Fruit fly (Drosophila melanogaster) whole organism, prepupa: ENCODE results near the gene BCAS2.
"Not testable (repeated sequence)": the region's sequence is repeated elsewhere in the genome, so short reads cannot be mapped to it uniquely, and the experiment has no call there.

Source experiments
- Blimp-1 ChIP-seq: fragments of 200-800 bp; sonication (Bioruptor generic); optimal IDR thresholded peaks from 3 replicates; lab custom pipeline; 2017; ENCODE audit warnings: missing biosample characterization, missing genetic modification characterization, mild to moderate bottlenecking, moderate library complexity, missing genetic modification reagents
- CG10631 ChIP-seq: fragments of 200-800 bp; sonication (Bioruptor generic); optimal IDR thresholded peaks from 2 replicates; lab custom pipeline; 2016; ENCODE audit warnings: missing biosample characterization, missing genetic modification characterization
- CG11294 ChIP-seq: fragments of 200-800 bp; sonication (Bioruptor generic); IDR thresholded peaks from 2 replicates; pipeline ENCODE4 v1.3.6; 2022; ENCODE audit warnings: missing biosample characterization, missing genetic modification characterization
- CG11762 ChIP-seq: fragments of 200-800 bp; sonication (Bioruptor generic); optimal IDR thresholded peaks from 3 replicates; lab custom pipeline; 2016; ENCODE audit warnings: missing biosample characterization, missing genetic modification characterization; ENCODE audit not compliant: insufficient read depth
- CG11902 ChIP-seq: fragments of 200-800 bp; sonication (Bioruptor generic); optimal IDR thresholded peaks from 3 replicates; lab custom pipeline; 2016; ENCODE audit warnings: missing biosample characterization, missing genetic modification characterization
- CG15336 ChIP-seq: fragments of 200-800 bp; sonication (Bioruptor generic); IDR thresholded peaks from 2 replicates; pipeline ENCODE4 v1.3.6; 2022; ENCODE audit warnings: missing biosample characterization, missing genetic modification characterization
- CG1621 ChIP-seq: fragments of 200-800 bp; sonication (Bioruptor generic); optimal IDR thresholded peaks from 3 replicates; lab custom pipeline; 2018; ENCODE audit warnings: missing biosample characterization, mild to moderate bottlenecking, missing genetic modification characterization
- CG16779 ChIP-seq: fragments of 200-800 bp; sonication (Bioruptor generic); optimal IDR thresholded peaks from 3 replicates; lab custom pipeline; 2017; ENCODE audit warnings: missing biosample characterization, mild to moderate bottlenecking, missing genetic modification characterization
- CG31627 ChIP-seq: fragments of 200-800 bp; sonication (Bioruptor generic); optimal IDR thresholded peaks from 3 replicates; lab custom pipeline; 2016; ENCODE audit warnings: missing biosample characterization, missing genetic modification characterization
- CG3919 ChIP-seq: fragments of 200-800 bp; sonication (Bioruptor generic); optimal IDR thresholded peaks from 3 replicates; lab custom pipeline; 2016; ENCODE audit warnings: missing biosample characterization, missing genetic modification characterization
- CG6163 ChIP-seq: fragments of 200-800 bp; sonication (Bioruptor generic); IDR thresholded peaks from 3 replicates; pipeline ENCODE4 v1.3.6; 2022; ENCODE audit warnings: missing biosample characterization, missing genetic modification characterization
- CG6276 ChIP-seq: fragments of 200-800 bp; sonication (Bioruptor generic); optimal IDR thresholded peaks from 2 replicates; lab custom pipeline; 2017; ENCODE audit warnings: missing biosample characterization, mild to moderate bottlenecking, missing genetic modification characterization
- CG6854 ChIP-seq: fragments of 200-800 bp; sonication (Bioruptor generic); optimal IDR thresholded peaks from 2 replicates; lab custom pipeline; 2017; ENCODE audit warnings: missing biosample characterization, mild to moderate bottlenecking, missing genetic modification characterization
- CG7368 ChIP-seq: fragments of 200-800 bp; sonication (Bioruptor generic); optimal IDR thresholded peaks from 3 replicates; lab custom pipeline; 2016; ENCODE audit warnings: missing biosample characterization, missing genetic modification characterization
- CG8319 ChIP-seq: fragments of 200-800 bp; sonication (Bioruptor generic); optimal IDR thresholded peaks from 3 replicates; lab custom pipeline; 2016; ENCODE audit warnings: missing biosample characterization, missing genetic modification characterization
- CG9139 ChIP-seq: fragments of 200-800 bp; sonication (Bioruptor generic); optimal IDR thresholded peaks from 3 replicates; lab custom pipeline; 2017; ENCODE audit warnings: missing biosample characterization, mild to moderate bottlenecking, missing genetic modification characterization
- Eip75B ChIP-seq: fragments of 200-800 bp; sonication (Bioruptor generic); optimal IDR thresholded peaks from 3 replicates; lab custom pipeline; 2016; ENCODE audit warnings: missing biosample characterization, missing genetic modification characterization
- Eip78C ChIP-seq: fragments of 200-800 bp; sonication (Bioruptor generic); peaks from one replicate; lab custom pipeline; 2016; ENCODE audit warnings: missing biosample characterization, missing genetic modification characterization
- Ets96B ChIP-seq: fragments of 200-800 bp; optimal IDR thresholded peaks from 2 replicates; lab custom pipeline; 2019; ENCODE audit warnings: missing biosample characterization, mild to moderate bottlenecking, missing genetic modification characterization, moderate library complexity
- Gug ChIP-seq: fragments of 200-800 bp; sonication (Bioruptor generic); IDR thresholded peaks from 2 replicates; pipeline ENCODE4 v1.3.6; 2022; ENCODE audit warnings: missing biosample characterization, missing genetic modification characterization
- Hr38 ChIP-seq: sonication (Bioruptor generic); optimal IDR thresholded peaks from 2 replicates; lab custom pipeline; 2016; ENCODE audit warnings: missing biosample characterization, missing genetic modification characterization
- Hr39 ChIP-seq: fragments of 200-800 bp; sonication (Bioruptor generic); optimal IDR thresholded peaks from 2 replicates; lab custom pipeline; 2016; ENCODE audit warnings: missing biosample characterization, missing genetic modification characterization
- Hr4 ChIP-seq: fragments of 200-800 bp; sonication (Bioruptor generic); optimal IDR thresholded peaks from 3 replicates; lab custom pipeline; 2016; ENCODE audit warnings: missing biosample characterization, missing genetic modification characterization
- Met ChIP-seq: fragments of 200-800 bp; sonication (Bioruptor generic); optimal IDR thresholded peaks from 3 replicates; lab custom pipeline; 2016; ENCODE audit warnings: missing biosample characterization, missing genetic modification characterization
- OdsH ChIP-seq: fragments of 200-800 bp; sonication (Bioruptor generic); optimal IDR thresholded peaks from 3 replicates; lab custom pipeline; 2016; ENCODE audit warnings: missing biosample characterization, missing genetic modification characterization
- Smox ChIP-seq: fragments of 200-800 bp; sonication (Bioruptor generic); optimal IDR thresholded peaks from 3 replicates; lab custom pipeline; 2016; ENCODE audit warnings: missing biosample characterization, missing genetic modification characterization
- Sox102F ChIP-seq: fragments of 200-800 bp; sonication (Bioruptor generic); optimal IDR thresholded peaks from 2 replicates; lab custom pipeline; 2016; ENCODE audit warnings: missing biosample characterization, mild to moderate bottlenecking, missing genetic modification characterization
- Sox15 ChIP-seq: fragments of 200-800 bp; sonication (Bioruptor generic); optimal IDR thresholded peaks from 3 replicates; lab custom pipeline; 2016; ENCODE audit warnings: missing biosample characterization, missing genetic modification characterization
- achi ChIP-seq: fragments of 200-800 bp; sonication (Bioruptor generic); optimal IDR thresholded peaks from 3 replicates; lab custom pipeline; 2016; ENCODE audit warnings: missing biosample characterization, missing genetic modification characterization
- cyc ChIP-seq: fragments of 200-800 bp; sonication (Bioruptor generic); optimal IDR thresholded peaks from 3 replicates; lab custom pipeline; 2016; ENCODE audit warnings: missing biosample characterization, missing genetic modification characterization
- dac ChIP-seq: fragments of 200-800 bp; sonication (Bioruptor generic); optimal IDR thresholded peaks from 2 replicates; lab custom pipeline; 2017; ENCODE audit warnings: missing biosample characterization, mild to moderate bottlenecking, missing genetic modification characterization
- eg ChIP-seq: fragments of 200-800 bp; sonication (Bioruptor generic); IDR thresholded peaks from 3 replicates; pipeline ENCODE4 v1.3.6; 2022; ENCODE audit warnings: missing biosample characterization, missing genetic modification characterization
- fd85E ChIP-seq: fragments of 200-800 bp; sonication (Bioruptor generic); optimal IDR thresholded peaks from 3 replicates; lab custom pipeline; 2016; ENCODE audit warnings: missing biosample characterization, missing genetic modification characterization
- fkh ChIP-seq: fragments of 200-800 bp; sonication (Bioruptor generic); optimal IDR thresholded peaks from 3 replicates; lab custom pipeline; 2017; ENCODE audit warnings: missing biosample characterization, mild to moderate bottlenecking, missing genetic modification characterization, moderate library complexity
- net ChIP-seq: fragments of 200-800 bp; sonication (Bioruptor generic); optimal IDR thresholded peaks from 3 replicates; lab custom pipeline; 2016; ENCODE audit warnings: missing biosample characterization, missing genetic modification characterization
- salr ChIP-seq, 2 experiments: fragments of 200-800 bp; sonication (Bioruptor generic); optimal IDR thresholded peaks; 3 replicates each; lab custom pipeline; 2016 to 2018; ENCODE audit warnings: missing biosample characterization in 2 of 2, missing genetic modification characterization in 2 of 2, mild to moderate bottlenecking in 1 of 2
- svp ChIP-seq: fragments of 200-800 bp; sonication (Bioruptor generic); peaks from one replicate; lab custom pipeline; 2016; ENCODE audit warnings: missing biosample characterization, missing genetic modification characterization
- topi ChIP-seq: fragments of 200-800 bp; sonication (Bioruptor generic); optimal IDR thresholded peaks from 3 replicates; lab custom pipeline; 2016; ENCODE audit warnings: missing biosample characterization, missing genetic modification characterization
- vri ChIP-seq: fragments of 200-800 bp; sonication (Bioruptor generic); optimal IDR thresholded peaks from 3 replicates; lab custom pipeline; 2016; ENCODE audit warnings: missing biosample characterization, mild to moderate bottlenecking, missing genetic modification characterization

The BCAS2 gene

dm6 chr3R:27921982-27922672 lies at the start of gene BCAS2:
Gene BCAS2 (minus strand): TSS chr3R:27922356.
- no peak for TF ChIP-seq Sox15 (GFP tag; lab: Kevin White, UChicago)
- TF ChIP-seq Eip75B (GFP tag; lab: Kevin White, UChicago): no peak
- no peak for TF ChIP-seq Sox102F (GFP tag; lab: Kevin White, UChicago)
- TF ChIP-seq CG1621 (tag; lab: Kevin White, UChicago): no peak
- no peak for TF ChIP-seq fd85E
- TF ChIP-seq cyc (GFP tag; lab: Kevin White, UChicago): no peak
- TF ChIP-seq CG6163 (GFP tag; lab: Robert Waterston, UW): no peak
- no peak for TF ChIP-seq OdsH (GFP tag; lab: Kevin White, UChicago)
- TF ChIP-seq CG6276: no peak
- TF ChIP-seq CG15336 (GFP tag; lab: Robert Waterston, UW): no peak
- no peak for TF ChIP-seq CG3919
- no peak for TF ChIP-seq achi (GFP tag; lab: Kevin White, UChicago)
- no peak for TF ChIP-seq net
- TF ChIP-seq, all 60 proteins: peak for 0

- TF ChIP-seq Sox15, dac, Smox (GFP tag; lab: Kevin White, UChicago): not testable (repeated sequence)
Observed at dm6 chr3R:27963119-27963518, 41.0 kb upstream of the BCAS2 start, which contains the start of the genes CG31131 and CG4849. Gene CG31131 (minus strand): TSS chr3R:27963219. Gene CG4849 (plus strand): TSS chr3R:27963415.

dm6 chr3R:27960473-27960872 lies 38.3 kb upstream of the BCAS2 start, which contains the start of gene CG31253:
Gene CG31253 (minus strand): TSS chr3R:27960573.
- TF ChIP-seq vri, Met, CG11902 (GFP tag; lab: Kevin White, UChicago): not testable (repeated sequence)

- not testable (repeated sequence) for TF ChIP-seq CG11902 (GFP tag; lab: Kevin White, UChicago); CG7368 (GFP tag; lab: Kevin White, UChicago); CG15336 (GFP tag; lab: Robert Waterston, UW)
Observed at dm6 chr3R:27959145-27959544, 37.0 kb upstream of the BCAS2 start, which contains the start of the genes CG42487 and CG4884. Gene CG42487 (minus strand): TSS chr3R:27959245. Gene CG4884 (minus strand): TSS chr3R:27959245.

- TF ChIP-seq Sox102F (GFP tag; lab: Kevin White, UChicago): no peak
- TF ChIP-seq svp (GFP tag; lab: Kevin White, UChicago): no peak
- no peak for TF ChIP-seq CG8319
- TF ChIP-seq salr (GFP tag; optimal IDR thresholded peaks at IDR 0.05; lab: Kevin White, UChicago): no peak
- TF ChIP-seq dac (GFP tag; lab: Kevin White, UChicago): no peak
- no peak for TF ChIP-seq CG6854 (GFP tag; lab: Kevin White, UChicago)
- TF ChIP-seq fkh (GFP tag; lab: Kevin White, UChicago): no peak
- TF ChIP-seq Sox15 (GFP tag; lab: Kevin White, UChicago): no peak
Observed at dm6 chr3R:27957967-27958366, 35.8 kb upstream of the BCAS2 start.

- TF ChIP-seq topi: no peak
- TF ChIP-seq CG31627: no peak
- no peak for TF ChIP-seq Sox102F (GFP tag; lab: Kevin White, UChicago)
- no peak for TF ChIP-seq net
- TF ChIP-seq CG9139 (GFP tag; lab: Kevin White, UChicago): no peak
- no peak for TF ChIP-seq Blimp-1 (GFP tag; lab: Kevin White, UChicago)
- TF ChIP-seq Eip78C (GFP tag; lab: Kevin White, UChicago): peak; percentile 73
- no peak for TF ChIP-seq CG8319
- TF ChIP-seq CG7368 (GFP tag; lab: Kevin White, UChicago): no peak
- no peak for TF ChIP-seq Sox15 (GFP tag; lab: Kevin White, UChicago)
- no peak for TF ChIP-seq CG1621 (tag; lab: Kevin White, UChicago)
- no peak for TF ChIP-seq CG10631
- peak; percentile 66 for TF ChIP-seq eg
- TF ChIP-seq Hr38 (GFP tag; lab: Kevin White, UChicago): no peak
- TF ChIP-seq Hr39 (GFP tag; lab: Kevin White, UChicago): no peak
- no peak for TF ChIP-seq CG16779 (tag; lab: Kevin White, UChicago)
- no peak for TF ChIP-seq Smox (GFP tag; lab: Kevin White, UChicago)
- peak; percentile 35; the same call in 1 of the 2 replicates for TF ChIP-seq Gug (GFP tag; lab: Robert Waterston, UW)
- TF ChIP-seq Hr4 (GFP tag; lab: Kevin White, UChicago): no peak
- peak; percentile 42; the same call in 1 of the 2 replicates for TF ChIP-seq CG15336 (GFP tag; lab: Robert Waterston, UW)
- no peak for TF ChIP-seq CG11762 (GFP tag; lab: Kevin White, UChicago)
- no peak for TF ChIP-seq Ets96B
- TF ChIP-seq achi (GFP tag; lab: Kevin White, UChicago): no peak
- TF ChIP-seq CG11294 (GFP tag; lab: Robert Waterston, UW): peak; percentile 39; the same call in 1 of the 2 replicates
Observed at dm6 chr3R:27954533-27954932, 32.4 kb upstream of the BCAS2 start, which contains the start of gene Nep7. Gene Nep7 (plus strand): TSS chr3R:27954917.
